Worm (Caenorhabditis elegans) whole organism, L4/young adult: ENCODE data around the gene fil-2.

Experiments used
- W03F9.2 ChIP-seq: fragments of 150-350 bp; optimal IDR thresholded peaks from 2 replicates; lab custom pipeline; 2014; ENCODE audit warnings: missing biosample characterization, missing genetic modification characterization
- him-1 ChIP-seq: sonication (generic microtip); optimal IDR thresholded peaks from 2 replicates; lab custom pipeline; 2016; ENCODE audit warnings: missing genotype, missing genetic modification reagents, missing genetic modification characterization, missing compliant biosample characterization

- TF ChIP-seq him-1 (tag; lab: Kevin White, UChicago): no peak
- TF ChIP-seq W03F9.2 (tag; lab: Kevin White, UChicago): no peak
These were observed 24.9 kb upstream of the fil-2 start for ce11 chrV:6253936-6254335.
